Fruit fly (Drosophila melanogaster) whole organism, prepupa: ENCODE data around the gene Nt5b.
A peak's percentile ranks its signal among the peaks of the same experiment; 100 is the strongest.

Experiments used
- Blimp-1 ChIP-seq: fragments of 200-800 bp; sonication (Bioruptor generic); optimal IDR thresholded peaks from 3 replicates; lab custom pipeline; 2017; ENCODE audit warnings: missing biosample characterization, missing genetic modification characterization, mild to moderate bottlenecking, moderate library complexity, missing genetic modification reagents
- CG10631 ChIP-seq: fragments of 200-800 bp; sonication (Bioruptor generic); optimal IDR thresholded peaks from 2 replicates; lab custom pipeline; 2016; ENCODE audit warnings: missing biosample characterization, missing genetic modification characterization
- CG11294 ChIP-seq: fragments of 200-800 bp; sonication (Bioruptor generic); IDR thresholded peaks from 2 replicates; pipeline ENCODE4 v1.3.6; 2022; ENCODE audit warnings: missing biosample characterization, missing genetic modification characterization
- CG11762 ChIP-seq: fragments of 200-800 bp; sonication (Bioruptor generic); optimal IDR thresholded peaks from 3 replicates; lab custom pipeline; 2016; ENCODE audit warnings: missing biosample characterization, missing genetic modification characterization; ENCODE audit not compliant: insufficient read depth
- CG11902 ChIP-seq: fragments of 200-800 bp; sonication (Bioruptor generic); optimal IDR thresholded peaks from 3 replicates; lab custom pipeline; 2016; ENCODE audit warnings: missing biosample characterization, missing genetic modification characterization
- CG1621 ChIP-seq: fragments of 200-800 bp; sonication (Bioruptor generic); optimal IDR thresholded peaks from 3 replicates; lab custom pipeline; 2018; ENCODE audit warnings: missing biosample characterization, mild to moderate bottlenecking, missing genetic modification characterization
- CG16779 ChIP-seq: fragments of 200-800 bp; sonication (Bioruptor generic); optimal IDR thresholded peaks from 3 replicates; lab custom pipeline; 2017; ENCODE audit warnings: missing biosample characterization, mild to moderate bottlenecking, missing genetic modification characterization
- CG3032 ChIP-seq: fragments of 200-800 bp; optimal IDR thresholded peaks from 2 replicates; lab custom pipeline; 2019; ENCODE audit warnings: missing biosample characterization, mild to moderate bottlenecking, missing genetic modification characterization, moderate library complexity
- CG3919 ChIP-seq: fragments of 200-800 bp; sonication (Bioruptor generic); optimal IDR thresholded peaks from 3 replicates; lab custom pipeline; 2016; ENCODE audit warnings: missing biosample characterization, missing genetic modification characterization
- CG4318 ChIP-seq: fragments of 200-800 bp; sonication (Bioruptor generic); optimal IDR thresholded peaks from 3 replicates; lab custom pipeline; 2017; ENCODE audit warnings: missing biosample characterization, mild to moderate bottlenecking, missing genetic modification characterization
- CG6163 ChIP-seq: fragments of 200-800 bp; sonication (Bioruptor generic); IDR thresholded peaks from 3 replicates; pipeline ENCODE4 v1.3.6; 2022; ENCODE audit warnings: missing biosample characterization, missing genetic modification characterization
- CG6276 ChIP-seq: fragments of 200-800 bp; sonication (Bioruptor generic); optimal IDR thresholded peaks from 2 replicates; lab custom pipeline; 2017; ENCODE audit warnings: missing biosample characterization, mild to moderate bottlenecking, missing genetic modification characterization
- CG6792 ChIP-seq: fragments of 200-800 bp; sonication (Bioruptor generic); optimal IDR thresholded peaks from 3 replicates; lab custom pipeline; 2016; ENCODE audit warnings: missing biosample characterization, missing genetic modification characterization
- CG6808 ChIP-seq: fragments of 200-800 bp; sonication (Bioruptor generic); optimal IDR thresholded peaks from 3 replicates; lab custom pipeline; 2017; ENCODE audit warnings: missing biosample characterization, missing genetic modification characterization, mild to moderate bottlenecking, moderate library complexity, missing genetic modification reagents
- CG6854 ChIP-seq: fragments of 200-800 bp; sonication (Bioruptor generic); optimal IDR thresholded peaks from 2 replicates; lab custom pipeline; 2017; ENCODE audit warnings: missing biosample characterization, mild to moderate bottlenecking, missing genetic modification characterization
- CG7368 ChIP-seq: fragments of 200-800 bp; sonication (Bioruptor generic); optimal IDR thresholded peaks from 3 replicates; lab custom pipeline; 2016; ENCODE audit warnings: missing biosample characterization, missing genetic modification characterization
- CG8119 ChIP-seq: fragments of 200-800 bp; sonication (Bioruptor generic); IDR thresholded peaks from 3 replicates; pipeline ENCODE4 v1.3.6; 2022; ENCODE audit warnings: missing biosample characterization, missing genetic modification characterization
- CG8319 ChIP-seq: fragments of 200-800 bp; sonication (Bioruptor generic); optimal IDR thresholded peaks from 3 replicates; lab custom pipeline; 2016; ENCODE audit warnings: missing biosample characterization, missing genetic modification characterization
- CG8632 ChIP-seq: fragments of 200-800 bp; sonication (Bioruptor generic); optimal IDR thresholded peaks from 3 replicates; lab custom pipeline; 2016; ENCODE audit warnings: missing biosample characterization, missing genetic modification characterization
- CG9139 ChIP-seq: fragments of 200-800 bp; sonication (Bioruptor generic); optimal IDR thresholded peaks from 3 replicates; lab custom pipeline; 2017; ENCODE audit warnings: missing biosample characterization, mild to moderate bottlenecking, missing genetic modification characterization
- Eip75B ChIP-seq: fragments of 200-800 bp; sonication (Bioruptor generic); optimal IDR thresholded peaks from 3 replicates; lab custom pipeline; 2016; ENCODE audit warnings: missing biosample characterization, missing genetic modification characterization
- Eip93F ChIP-seq: fragments of 200-800 bp; sonication (Bioruptor generic); optimal IDR thresholded peaks from 2 replicates; lab custom pipeline; 2016; ENCODE audit warnings: missing biosample characterization, mild to moderate bottlenecking, missing genetic modification characterization
- Ets21C ChIP-seq: fragments of 200-800 bp; sonication (Bioruptor generic); optimal IDR thresholded peaks from 3 replicates; lab custom pipeline; 2016; ENCODE audit warnings: missing biosample characterization, missing genetic modification characterization
- Ets96B ChIP-seq: fragments of 200-800 bp; optimal IDR thresholded peaks from 2 replicates; lab custom pipeline; 2019; ENCODE audit warnings: missing biosample characterization, mild to moderate bottlenecking, missing genetic modification characterization, moderate library complexity
- Gug ChIP-seq: fragments of 200-800 bp; sonication (Bioruptor generic); IDR thresholded peaks from 2 replicates; pipeline ENCODE4 v1.3.6; 2022; ENCODE audit warnings: missing biosample characterization, missing genetic modification characterization
- Hr38 ChIP-seq: sonication (Bioruptor generic); optimal IDR thresholded peaks from 2 replicates; lab custom pipeline; 2016; ENCODE audit warnings: missing biosample characterization, missing genetic modification characterization
- Hr39 ChIP-seq: fragments of 200-800 bp; sonication (Bioruptor generic); optimal IDR thresholded peaks from 2 replicates; lab custom pipeline; 2016; ENCODE audit warnings: missing biosample characterization, missing genetic modification characterization
- Hr4 ChIP-seq: fragments of 200-800 bp; sonication (Bioruptor generic); optimal IDR thresholded peaks from 3 replicates; lab custom pipeline; 2016; ENCODE audit warnings: missing biosample characterization, missing genetic modification characterization
- Lpt ChIP-seq: fragments of 200-800 bp; sonication (Bioruptor generic); optimal IDR thresholded peaks from 3 replicates; lab custom pipeline; 2016; ENCODE audit warnings: missing biosample characterization, missing genetic modification characterization
- Met ChIP-seq: fragments of 200-800 bp; sonication (Bioruptor generic); optimal IDR thresholded peaks from 3 replicates; lab custom pipeline; 2016; ENCODE audit warnings: missing biosample characterization, missing genetic modification characterization
- OdsH ChIP-seq: fragments of 200-800 bp; sonication (Bioruptor generic); optimal IDR thresholded peaks from 3 replicates; lab custom pipeline; 2016; ENCODE audit warnings: missing biosample characterization, missing genetic modification characterization
- Smox ChIP-seq: fragments of 200-800 bp; sonication (Bioruptor generic); optimal IDR thresholded peaks from 3 replicates; lab custom pipeline; 2016; ENCODE audit warnings: missing biosample characterization, missing genetic modification characterization
- Sox102F ChIP-seq: fragments of 200-800 bp; sonication (Bioruptor generic); optimal IDR thresholded peaks from 2 replicates; lab custom pipeline; 2016; ENCODE audit warnings: missing biosample characterization, mild to moderate bottlenecking, missing genetic modification characterization
- Sox14 ChIP-seq: fragments of 200-800 bp; sonication (Bioruptor generic); optimal IDR thresholded peaks from 3 replicates; lab custom pipeline; 2016; ENCODE audit warnings: missing biosample characterization, missing genetic modification characterization
- Sox15 ChIP-seq: fragments of 200-800 bp; sonication (Bioruptor generic); optimal IDR thresholded peaks from 3 replicates; lab custom pipeline; 2016; ENCODE audit warnings: missing biosample characterization, missing genetic modification characterization
- acj6 ChIP-seq: fragments of 200-800 bp; sonication (Bioruptor generic); optimal IDR thresholded peaks from 3 replicates; lab custom pipeline; 2016; ENCODE audit warnings: missing biosample characterization, missing genetic modification characterization
- dac ChIP-seq: fragments of 200-800 bp; sonication (Bioruptor generic); optimal IDR thresholded peaks from 2 replicates; lab custom pipeline; 2017; ENCODE audit warnings: missing biosample characterization, mild to moderate bottlenecking, missing genetic modification characterization
- dsx ChIP-seq: fragments of 200-800 bp; optimal IDR thresholded peaks from 3 replicates; lab custom pipeline; 2019; ENCODE audit warnings: missing biosample characterization, mild to moderate bottlenecking, missing genetic modification characterization, moderate library complexity; ENCODE audit not compliant: poor library complexity, severe bottlenecking
- eg ChIP-seq: fragments of 200-800 bp; sonication (Bioruptor generic); IDR thresholded peaks from 3 replicates; pipeline ENCODE4 v1.3.6; 2022; ENCODE audit warnings: missing biosample characterization, missing genetic modification characterization
- fd59A ChIP-seq: fragments of 200-800 bp; sonication (Bioruptor generic); optimal IDR thresholded peaks from 2 replicates; lab custom pipeline; 2017; ENCODE audit warnings: missing biosample characterization, mild to moderate bottlenecking, missing genetic modification characterization, missing genetic modification reagents
- fd85E ChIP-seq: fragments of 200-800 bp; sonication (Bioruptor generic); optimal IDR thresholded peaks from 3 replicates; lab custom pipeline; 2016; ENCODE audit warnings: missing biosample characterization, missing genetic modification characterization
- lz ChIP-seq: fragments of 200-800 bp; sonication (Bioruptor generic); optimal IDR thresholded peaks from 3 replicates; lab custom pipeline; 2016; ENCODE audit warnings: missing biosample characterization, missing genetic modification characterization
- net ChIP-seq: fragments of 200-800 bp; sonication (Bioruptor generic); optimal IDR thresholded peaks from 3 replicates; lab custom pipeline; 2016; ENCODE audit warnings: missing biosample characterization, missing genetic modification characterization
- pdm3 ChIP-seq: fragments of 200-800 bp; sonication (Bioruptor generic); optimal IDR thresholded peaks from 3 replicates; lab custom pipeline; 2016; ENCODE audit warnings: missing biosample characterization, missing genetic modification characterization
- salr ChIP-seq, 2 experiments: fragments of 200-800 bp; sonication (Bioruptor generic); optimal IDR thresholded peaks; 3 replicates each; lab custom pipeline; 2016 to 2018; ENCODE audit warnings: missing biosample characterization in 2 of 2, missing genetic modification characterization in 2 of 2, mild to moderate bottlenecking in 1 of 2
- spab ChIP-seq: fragments of 200-800 bp; sonication (Bioruptor generic); optimal IDR thresholded peaks from 2 replicates; lab custom pipeline; 2017; ENCODE audit warnings: missing biosample characterization, mild to moderate bottlenecking, missing genetic modification characterization, missing genetic modification reagents
- ss ChIP-seq, 2 experiments: fragments of 200-800 bp; sonication (Bioruptor generic); optimal IDR thresholded peaks; 2 replicates in 1 of 2; 3 replicates in 1 of 2; lab custom pipeline; 2017 to 2018; ENCODE audit warnings: mild to moderate bottlenecking in 2 of 2, missing biosample characterization in 2 of 2, missing genetic modification characterization in 2 of 2, moderate library complexity in 1 of 2
- svp ChIP-seq: fragments of 200-800 bp; sonication (Bioruptor generic); peaks from one replicate; lab custom pipeline; 2016; ENCODE audit warnings: missing biosample characterization, missing genetic modification characterization
- topi ChIP-seq: fragments of 200-800 bp; sonication (Bioruptor generic); optimal IDR thresholded peaks from 3 replicates; lab custom pipeline; 2016; ENCODE audit warnings: missing biosample characterization, missing genetic modification characterization
- vri ChIP-seq: fragments of 200-800 bp; sonication (Bioruptor generic); optimal IDR thresholded peaks from 3 replicates; lab custom pipeline; 2016; ENCODE audit warnings: missing biosample characterization, mild to moderate bottlenecking, missing genetic modification characterization

Gene Nt5b

DNA sequence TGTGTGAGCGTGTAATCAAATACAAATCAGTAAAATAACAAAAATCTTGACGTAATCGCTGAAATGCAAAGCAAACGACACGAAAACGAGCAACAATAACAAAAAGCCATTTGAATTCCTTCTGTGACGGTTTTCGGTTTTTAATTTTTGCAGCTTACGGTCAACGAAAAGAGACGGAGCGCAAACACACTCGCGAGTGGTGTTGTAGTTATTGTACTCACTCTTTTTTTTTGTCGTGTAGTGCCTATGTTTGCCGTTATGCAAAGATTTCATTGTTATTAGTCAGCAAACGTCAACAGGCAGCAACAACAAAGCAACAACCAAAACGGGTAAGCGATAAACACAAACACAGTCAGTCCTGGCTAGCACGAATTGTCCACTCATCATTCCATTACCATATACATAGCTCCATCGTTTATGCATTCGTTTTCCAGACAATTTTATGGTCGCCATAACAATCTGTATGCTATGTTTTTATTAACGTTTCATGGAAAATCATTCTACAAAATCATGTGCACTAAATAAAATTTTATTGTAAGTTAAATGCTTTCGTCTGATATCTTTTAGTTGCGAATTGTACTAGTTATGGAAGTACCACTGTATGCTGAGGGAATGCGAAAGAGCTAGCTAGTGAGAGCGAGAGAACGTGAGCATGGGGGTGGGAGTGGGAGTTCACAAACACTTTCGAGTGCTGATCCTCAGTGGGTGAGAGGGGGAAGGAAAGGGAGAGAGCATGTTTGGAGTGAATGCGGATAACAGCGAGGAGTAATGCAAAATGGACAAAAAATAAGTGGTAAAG is 42.9 kb downstream of the Nt5b start:
- TF ChIP-seq CG11762 (peak; percentile 34), CG8119 (GFP tag; lab: Robert Waterston, UW) (peak; percentile 83), CG6792 (GFP tag; lab: Kevin White, UChicago) (peak; percentile 44), acj6 (GFP tag; lab: Kevin White, UChicago) (peak; percentile 47), Eip75B (GFP tag; lab: Kevin White, UChicago) (peak; percentile 50), CG3032 (tag; lab: Kevin White, UChicago) (peak; percentile 66), CG16779 (tag; lab: Kevin White, UChicago) (peak; percentile 27), CG8319 (GFP tag; lab: Kevin White, UChicago) (no peak), CG11294 (GFP tag; lab: Robert Waterston, UW) (peak; percentile 72; the same call in 1 of the 2 replicates), CG6276 (GFP tag; lab: Kevin White, UChicago) (peak; percentile 73), eg (GFP tag; lab: Robert Waterston, UW) (peak; percentile 77), Hr38 (GFP tag; lab: Kevin White, UChicago) (no peak), dac (GFP tag; lab: Kevin White, UChicago) (peak; percentile 34), salr (GFP tag; optimal IDR thresholded peaks at IDR 0.05; lab: Kevin White, UChicago) (peak in 1 of 2 experiments; percentile 51), Gug (GFP tag; lab: Robert Waterston, UW) (peak; percentile 65), svp (GFP tag; lab: Kevin White, UChicago) (peak; percentile 93), Ets21C (GFP tag; lab: Kevin White, UChicago) (peak; percentile 64), CG8632 (peak; percentile 51), Met (peak; percentile 80), CG6163 (GFP tag; lab: Robert Waterston, UW) (peak; percentile 70), lz (GFP tag; lab: Kevin White, UChicago) (peak; percentile 76), ss (GFP tag; optimal IDR thresholded peaks at IDR 0.05; lab: Kevin White, UChicago) (peak; percentile 46 to 73), Sox102F (GFP tag; lab: Kevin White, UChicago) (peak; percentile 79), Blimp-1 (GFP tag; lab: Kevin White, UChicago) (peak; percentile 46), dsx (peak; percentile 69), CG1621 (tag; lab: Kevin White, UChicago) (peak; percentile 15), CG11902 (GFP tag; lab: Kevin White, UChicago) (peak; percentile 33), Ets96B (tag; lab: Kevin White, UChicago) (peak; percentile 68), Eip93F (GFP tag; lab: Kevin White, UChicago) (no peak), Sox14 (GFP tag; lab: Kevin White, UChicago) (peak; percentile 73), Sox15 (GFP tag; lab: Kevin White, UChicago) (no peak), pdm3 (GFP tag; lab: Kevin White, UChicago) (peak; percentile 72), net (GFP tag; lab: Kevin White, UChicago) (peak; percentile 37), fd59A (GFP tag; lab: Kevin White, UChicago) (peak; percentile 31), Lpt (GFP tag; lab: Kevin White, UChicago) (peak; percentile 12), CG3919 (GFP tag; lab: Kevin White, UChicago) (peak; percentile 0), Hr39 (GFP tag; lab: Kevin White, UChicago) (peak; percentile 71), Hr4 (GFP tag; lab: Kevin White, UChicago) (peak; percentile 78), CG7368 (GFP tag; lab: Kevin White, UChicago) (no peak), OdsH (GFP tag; lab: Kevin White, UChicago) (peak; percentile 53), fd85E (no peak), CG4318 (GFP tag; lab: Kevin White, UChicago) (peak; percentile 51), spab (GFP tag; lab: Kevin White, UChicago) (peak; percentile 16), CG6808 (peak; percentile 42), vri (GFP tag; lab: Kevin White, UChicago) (peak; percentile 37), Smox (GFP tag; lab: Kevin White, UChicago) (peak; percentile 44), topi (GFP tag; lab: Kevin White, UChicago) (peak; percentile 78), CG9139 (GFP tag; lab: Kevin White, UChicago) (no peak), CG10631 (peak; percentile 11), CG6854 (peak; percentile 19)
